Worm (Caenorhabditis elegans) whole organism, L3 larva: Measurements from ENCODE around the gene hum-5.

Experiments
- R02D3.7 ChIP-seq: fragments of 150-350 bp; optimal IDR thresholded peaks from 2 replicates; lab custom pipeline; 2014; ENCODE audit warnings: missing biosample characterization, missing genetic modification characterization
- ZK546.5 ChIP-seq: sonication (generic microtip); optimal IDR thresholded peaks from 2 replicates; lab custom pipeline; 2017; ENCODE audit warnings: missing biosample characterization, missing genetic modification characterization
- ceh-16 ChIP-seq: sonication (generic microtip); optimal IDR thresholded peaks from 2 replicates; lab custom pipeline; 2017; ENCODE audit warnings: missing biosample characterization, missing genetic modification characterization
- ceh-28 ChIP-seq: fragments of 150-350 bp; optimal IDR thresholded peaks from 2 replicates; lab custom pipeline; 2014; ENCODE audit warnings: missing biosample characterization, missing genetic modification reagents, missing genetic modification characterization
- mdl-1 ChIP-seq: fragments of 150-350 bp; optimal IDR thresholded peaks from 2 replicates; lab custom pipeline; 2014; ENCODE audit warnings: missing biosample characterization, missing genetic modification characterization
- nhr-11 ChIP-seq: fragments of 150-350 bp; optimal IDR thresholded peaks from 2 replicates; lab custom pipeline; 2014; ENCODE audit warnings: missing biosample characterization, missing genetic modification characterization
- nhr-237 ChIP-seq: fragments of 150-350 bp; optimal IDR thresholded peaks from 2 replicates; lab custom pipeline; 2014; ENCODE audit warnings: missing biosample characterization, missing genetic modification characterization
- unc-39 ChIP-seq: sonication (generic microtip); optimal IDR thresholded peaks from 4 replicates; lab custom pipeline; 2017; ENCODE audit warnings: missing biosample characterization, missing genetic modification characterization
- unc-62 ChIP-seq: fragments of 150-350 bp; sonication (generic microtip); optimal IDR thresholded peaks from 4 replicates; lab custom pipeline; 2014; ENCODE audit warnings: missing biosample characterization, missing genetic modification reagents, missing genetic modification characterization
- zag-1 ChIP-seq: fragments of 150-350 bp; optimal IDR thresholded peaks from 2 replicates; lab custom pipeline; 2014; ENCODE audit warnings: missing biosample characterization, missing genetic modification characterization
- ztf-11 ChIP-seq: fragments of 150-350 bp; optimal IDR thresholded peaks from 2 replicates; lab custom pipeline; 2014; ENCODE audit warnings: missing biosample characterization, missing genetic modification characterization

- TF ChIP-seq ZK546.5 (no peak), nhr-237 (tag; lab: Kevin White, UChicago) (no peak), nhr-11 (tag; lab: Kevin White, UChicago) (no peak), zag-1 (tag; lab: Kevin White, UChicago) (no peak), unc-39 (tag; lab: Kevin White, UChicago) (no peak), mdl-1 (tag; lab: Kevin White, UChicago) (no peak), ceh-28 (no peak), ztf-11 (no peak), unc-62 (no peak), ceh-16 (no peak), R02D3.7 (tag; lab: Kevin White, UChicago) (no peak)
These were observed 1.7 kb downstream of the hum-5 start for ce11 chrIII:4034984-4035383.
